Worm (Caenorhabditis elegans) whole organism, early embryonic: ENCODE results near the gene nuo-1.

Source experiments
- B0310.2 ChIP-seq: sonication (generic microtip); optimal IDR thresholded peaks from 2 replicates; lab custom pipeline; 2016; ENCODE audit warnings: mild to moderate bottlenecking, missing genetic modification characterization, missing compliant biosample characterization
- F13C5.2 ChIP-seq: sonication (generic microtip); optimal IDR thresholded peaks from 2 replicates; lab custom pipeline; 2017; ENCODE audit warnings: mild to moderate bottlenecking, missing genetic modification characterization, inconsistent platforms, missing compliant biosample characterization
- flt-1 ChIP-seq: fragments of 200-800 bp; sonication (Bioruptor generic); IDR thresholded peaks from 2 replicates; pipeline ENCODE4 v1.3.6; 2022; ENCODE audit warnings: missing genetic modification characterization, missing compliant biosample characterization
- hmbx-1 ChIP-seq: sonication (generic microtip); optimal IDR thresholded peaks from 2 replicates; lab custom pipeline; 2016; ENCODE audit warnings: mild to moderate bottlenecking, missing genetic modification characterization, missing compliant biosample characterization

- TF ChIP-seq B0310.2 (tag; lab: Kevin White, UChicago): no peak
- TF ChIP-seq F13C5.2: no peak
- TF ChIP-seq flt-1: no peak
- TF ChIP-seq hmbx-1 (tag; lab: Kevin White, UChicago): no peak
Measured at ce11 chrII:11103657-11104056, 6.0 kb downstream of the nuo-1 start, which contains the start of gene C09H10.5.
